Worm (Caenorhabditis elegans): ENCODE data around the gene elb-1.

- no peak for TF ChIP-seq ceh-82 (tag; optimal IDR thresholded peaks at IDR 0.05)
- no peak for TF ChIP-seq pha-4 (tag; optimal IDR thresholded peaks at IDR 0.05)
- no peak for TF ChIP-seq mdl-1 (tag; optimal IDR thresholded peaks at IDR 0.05)
- TF ChIP-seq sea-2 (GFP tag; optimal IDR thresholded peaks at IDR 0.05), result no peak
- no peak for TF ChIP-seq lin-15B (tag; optimal IDR thresholded peaks at IDR 0.05)
- TF ChIP-seq snpc-4 (tag; optimal IDR thresholded peaks at IDR 0.05), result no peak
- TF ChIP-seq lin-39 (tag; optimal IDR thresholded peaks at IDR 0.05), result no peak
- no peak for TF ChIP-seq nhr-237 (tag; optimal IDR thresholded peaks at IDR 0.05)
- TF ChIP-seq unc-62 (GFP tag; optimal IDR thresholded peaks at IDR 0.05), result no peak
- TF ChIP-seq elt-1 (tag; optimal IDR thresholded peaks at IDR 0.05), result no peak
Observed at ce11 chrIII:11669008-11669407, 50.2 kb downstream of the elb-1 start.
